Worm (Caenorhabditis elegans) whole organism, L4/young adult: ENCODE data around the gene gab-1.

Experiments used
- W03F9.2 ChIP-seq: fragments of 150-350 bp; optimal IDR thresholded peaks from 2 replicates; lab custom pipeline; 2014; ENCODE audit warnings: missing biosample characterization, missing genetic modification characterization
- dao-5 ChIP-seq: sonication (generic microtip); optimal IDR thresholded peaks from 2 replicates; lab custom pipeline; 2016; ENCODE audit warnings: missing genotype, missing genetic modification characterization, moderate library complexity, missing compliant biosample characterization
- him-1 ChIP-seq: sonication (generic microtip); optimal IDR thresholded peaks from 2 replicates; lab custom pipeline; 2016; ENCODE audit warnings: missing genotype, missing genetic modification reagents, missing genetic modification characterization, missing compliant biosample characterization

DNA sequence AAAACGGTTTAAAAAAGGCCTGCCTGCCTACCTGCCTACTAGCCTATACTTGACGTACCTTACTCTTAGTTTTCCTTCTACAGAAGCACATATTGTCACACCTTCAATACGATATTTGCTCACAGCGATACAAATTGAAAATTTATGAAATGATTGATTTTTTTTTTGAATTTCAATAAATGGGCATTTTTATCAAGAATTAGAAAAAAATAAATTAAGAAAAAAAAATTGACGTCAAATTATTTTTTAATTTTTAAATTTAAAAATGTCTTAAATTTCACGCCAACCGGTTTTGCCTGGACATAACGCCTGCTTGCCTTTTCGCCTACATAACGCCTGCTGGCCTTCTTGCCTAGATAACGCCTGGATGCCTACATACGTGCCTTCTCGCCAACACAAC, 27.2 kb upstream of the gab-1 start, which contains the start of gene BE10.5:
- no peak for TF ChIP-seq W03F9.2 (tag; lab: Kevin White, UChicago)
- TF ChIP-seq him-1 (tag; lab: Kevin White, UChicago) = no peak
- TF ChIP-seq dao-5 (tag; lab: Kevin White, UChicago) = no peak
